Fruit fly (Drosophila melanogaster): ENCODE results near the gene Rbp1.

The Rbp1 gene

dm6 chr3R:10776047-10776659 is 8.0 kb upstream of the Rbp1 start:
- TF ChIP-seq CG9139 (GFP tag; optimal IDR thresholded peaks at IDR 0.05) (no peak), eg (GFP tag; IDR thresholded peaks at IDR 0.05) (no peak), CG3919 (GFP tag; optimal IDR thresholded peaks at IDR 0.05) (no peak), CG11902 (GFP tag; optimal IDR thresholded peaks at IDR 0.05) (no peak), cyc (GFP tag; optimal IDR thresholded peaks at IDR 0.05) (no peak), CG3032 (tag; optimal IDR thresholded peaks at IDR 0.05) (no peak)

dm6 chr3R:10777274-10777673 is 6.9 kb upstream of the Rbp1 start, which contains the start of the genes CG45076, CG45078 and fau:
TSS of gene CG45076 (minus strand) at chr3R:10777374.
TSS of gene CG45078 (minus strand) at chr3R:10777374.
TSS of gene fau (minus strand) at chr3R:10777374.
- TF ChIP-seq Eip78C (GFP tag): peak; percentile 49
- TF ChIP-seq vri (GFP tag; optimal IDR thresholded peaks at IDR 0.05): no peak

- TF ChIP-seq CG31627 (GFP tag; optimal IDR thresholded peaks at IDR 0.05): no peak
- no peak for TF ChIP-seq dac (GFP tag; optimal IDR thresholded peaks at IDR 0.05)
- no peak for TF ChIP-seq Sox102F (GFP tag; optimal IDR thresholded peaks at IDR 0.05)
- TF ChIP-seq Smox (GFP tag; optimal IDR thresholded peaks at IDR 0.05): no peak
Measured at dm6 chr3R:10778151-10778550, 6.0 kb upstream of the Rbp1 start.

- TF ChIP-seq spab (GFP tag; optimal IDR thresholded peaks at IDR 0.05) (no peak), Sox14 (GFP tag; optimal IDR thresholded peaks at IDR 0.05) (no peak), CG1621 (tag; optimal IDR thresholded peaks at IDR 0.05) (no peak), Ets21C (GFP tag; optimal IDR thresholded peaks at IDR 0.05) (no peak), ss (GFP tag; optimal IDR thresholded peaks at IDR 0.05) (no peak), Hr38 (GFP tag; optimal IDR thresholded peaks at IDR 0.05) (no peak), CG31627 (GFP tag; optimal IDR thresholded peaks at IDR 0.05) (no peak), achi (GFP tag; optimal IDR thresholded peaks at IDR 0.05) (no peak), Gug (GFP tag; IDR thresholded peaks at IDR 0.05) (no peak), eg (GFP tag; IDR thresholded peaks at IDR 0.05) (no peak), lz (GFP tag; optimal IDR thresholded peaks at IDR 0.05) (no peak), CG10669 (GFP tag; optimal IDR thresholded peaks at IDR 0.05) (no peak), salr (GFP tag; optimal IDR thresholded peaks at IDR 0.05) (no peak)
Measured at dm6 chr3R:10779269-10779668, 4.9 kb upstream of the Rbp1 start, which contains the start of gene Desi. TSS of gene Desi (plus strand) at chr3R:10779569.

- TF ChIP-seq fd59A (GFP tag; optimal IDR thresholded peaks at IDR 0.05): no peak
- TF ChIP-seq Gug (GFP tag; IDR thresholded peaks at IDR 0.05): no peak
- TF ChIP-seq CG7368 (GFP tag; optimal IDR thresholded peaks at IDR 0.05): no peak
- TF ChIP-seq Hr4 (GFP tag; optimal IDR thresholded peaks at IDR 0.05): no peak
- no peak for TF ChIP-seq CG10631 (GFP tag; optimal IDR thresholded peaks at IDR 0.05)
- TF ChIP-seq Sox14 (GFP tag; optimal IDR thresholded peaks at IDR 0.05): no peak
- no peak for TF ChIP-seq CG11902 (GFP tag; optimal IDR thresholded peaks at IDR 0.05)
- TF ChIP-seq vri (GFP tag; optimal IDR thresholded peaks at IDR 0.05): no peak
- no peak for TF ChIP-seq Hr38 (GFP tag; optimal IDR thresholded peaks at IDR 0.05)
Measured at dm6 chr3R:10780161-10780560, 4.0 kb upstream of the Rbp1 start.

- TF ChIP-seq eg (GFP tag; IDR thresholded peaks at IDR 0.05): no peak
- no peak for TF ChIP-seq Sox102F (GFP tag; optimal IDR thresholded peaks at IDR 0.05)
- TF ChIP-seq Eip93F (GFP tag; optimal IDR thresholded peaks at IDR 0.05): no peak
- no peak for TF ChIP-seq salr (GFP tag; optimal IDR thresholded peaks at IDR 0.05)
- no peak for TF ChIP-seq spab (GFP tag; optimal IDR thresholded peaks at IDR 0.05)
- TF ChIP-seq lz (GFP tag; optimal IDR thresholded peaks at IDR 0.05): no peak
- TF ChIP-seq acj6 (GFP tag; optimal IDR thresholded peaks at IDR 0.05): no peak
- TF ChIP-seq CG3032 (tag; optimal IDR thresholded peaks at IDR 0.05): no peak
- no peak for TF ChIP-seq dsx (GFP tag; optimal IDR thresholded peaks at IDR 0.05; ENCODE audit: poor library complexity, severe bottlenecking)
- TF ChIP-seq CG10631 (GFP tag; optimal IDR thresholded peaks at IDR 0.05): no peak
Measured at dm6 chr3R:10782167-10782566, 2.0 kb upstream of the Rbp1 start, which contains the start of gene CG42633. TSS of gene CG42633 (minus strand) at chr3R:10782267.

Data from whole organism, prepupa.